Worm (Caenorhabditis elegans): ENCODE measurements around the gene etr-1.

Gene etr-1

DNA sequence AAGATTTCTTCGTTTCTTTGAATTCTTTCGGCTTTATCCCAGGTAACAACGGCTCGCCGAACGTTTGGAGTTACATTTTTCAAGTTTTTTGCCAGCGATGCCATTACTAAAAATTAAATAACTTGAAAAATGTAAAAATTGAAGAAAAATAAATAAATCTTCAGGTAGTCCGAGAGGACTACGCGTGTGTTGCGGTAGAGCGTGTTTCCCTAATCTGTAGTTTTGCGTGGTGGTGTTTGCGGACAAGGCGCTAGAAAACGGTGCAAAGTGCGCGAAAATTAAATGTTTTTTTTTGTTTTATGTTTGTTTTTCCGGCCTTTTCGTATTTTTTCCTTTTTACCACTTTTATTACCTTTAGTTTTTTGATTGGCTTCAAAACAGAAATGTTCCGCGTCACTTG lies 6.3 kb upstream of the etr-1 start, which contains the start of gene mrpl-28 (continued):
- peak; percentile 71 for TF ChIP-seq spr-1 (tag; optimal IDR thresholded peaks at IDR 0.05)
- peak; percentile 54 for TF ChIP-seq ama-1 (optimal IDR thresholded peaks at IDR 0.05)
- no peak for TF ChIP-seq lin-39 (tag; optimal IDR thresholded peaks at IDR 0.05)
- TF ChIP-seq nhr-25 (tag; optimal IDR thresholded peaks at IDR 0.05; ENCODE audit: borderline replicate concordance, insufficient read depth): peak; percentile 36
- TF ChIP-seq lin-1 (GFP tag; IDR thresholded peaks at IDR 0.05): no peak; the same call in 1 of the 2 replicates
- peak; percentile 78 for TF ChIP-seq arid-1 (GFP tag; conservative IDR thresholded peaks at IDR 0.05)

DNA sequence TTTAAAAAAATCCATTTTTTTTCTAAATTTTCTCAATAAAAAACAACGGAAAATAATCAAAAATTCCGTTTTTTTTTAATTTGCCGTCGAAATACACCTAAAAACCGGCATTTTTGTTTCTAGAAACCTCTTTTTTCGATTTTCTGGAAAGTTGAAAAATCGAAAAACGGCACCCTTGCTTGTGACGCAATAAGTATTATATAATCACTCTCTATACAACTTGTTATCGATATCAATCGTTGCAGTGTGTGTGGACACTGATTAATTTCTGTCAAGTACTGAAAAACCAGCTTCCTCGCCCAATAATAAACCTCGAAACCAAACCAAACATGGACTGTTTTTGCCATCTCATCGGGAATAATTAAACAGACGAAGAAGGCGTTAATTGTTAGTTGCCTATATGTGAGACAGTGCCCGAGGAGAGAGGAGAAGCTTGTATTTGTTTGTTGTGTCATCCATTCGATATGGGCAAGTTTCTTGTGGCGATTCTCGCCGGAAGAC lies 5.1 kb upstream of the etr-1 start:
- TF ChIP-seq nhr-28 (tag; optimal IDR thresholded peaks at IDR 0.05): no peak
- TF ChIP-seq daf-16 (GFP tag; optimal IDR thresholded peaks at IDR 0.05): no peak
- TF ChIP-seq daf-16 (tag; optimal IDR thresholded peaks at IDR 0.05): peak; percentile 7
- no peak for TF ChIP-seq vab-7 (GFP tag; IDR thresholded peaks at IDR 0.05)
- peak; percentile 12 for TF ChIP-seq hlh-11 (tag; optimal IDR thresholded peaks at IDR 0.05)
- peak; percentile 59 for TF ChIP-seq aha-1 (tag)
- no peak for TF ChIP-seq set-16 (GFP tag; IDR thresholded peaks at IDR 0.05)
- no peak for TF ChIP-seq pha-4 (GFP tag; IDR thresholded peaks at IDR 0.05)
- no peak for TF ChIP-seq pha-4 (tag; optimal IDR thresholded peaks at IDR 0.05)

DNA sequence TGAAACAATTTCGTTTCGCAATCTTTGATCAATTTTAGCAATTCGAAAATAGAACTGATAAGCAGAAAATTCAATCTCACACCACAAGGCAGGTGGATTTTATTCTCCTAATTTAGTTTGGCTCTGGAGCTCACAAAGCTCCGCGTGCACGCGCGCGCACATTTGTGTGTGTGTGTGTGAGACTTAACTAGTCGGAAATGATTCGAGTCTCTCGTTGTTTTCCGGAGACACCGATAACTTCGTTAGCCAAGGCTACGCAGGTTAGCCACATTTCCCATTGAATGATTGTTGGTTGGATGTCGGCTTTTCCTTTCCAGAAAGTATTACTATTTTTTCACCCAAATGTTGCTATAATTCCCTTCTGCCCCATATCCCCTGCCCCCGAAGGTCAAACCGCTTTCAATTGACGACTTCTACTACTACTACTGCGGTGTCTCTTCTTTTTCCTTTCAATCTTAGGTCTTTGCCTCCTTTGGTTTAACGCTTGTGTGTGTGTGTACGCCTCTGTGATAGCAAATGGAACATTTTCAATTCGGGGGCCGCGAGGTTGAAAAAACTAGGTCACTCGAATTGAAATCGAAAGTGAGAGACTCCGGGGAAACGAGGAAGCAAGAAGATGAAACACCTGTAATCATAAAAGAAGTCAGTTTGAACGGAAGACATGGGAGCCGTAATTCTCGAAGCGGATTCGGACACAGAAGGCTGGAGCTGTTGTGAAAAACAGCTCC lies 4.0 kb upstream of the etr-1 start:
- TF ChIP-seq aha-1 (tag) (peak; percentile 57), unc-62 (GFP tag; optimal IDR thresholded peaks at IDR 0.05 in 1 of 2) (peak in 1 of 2 experiments; percentile 95), unc-62 (tag; optimal IDR thresholded peaks at IDR 0.05) (no peak), gei-8 (GFP tag; optimal IDR thresholded peaks at IDR 0.05) (no peak), hlh-11 (tag; optimal IDR thresholded peaks at IDR 0.05) (peak; percentile 2), tra-1 (GFP tag; IDR thresholded peaks at IDR 0.05) (0 out of 2 replicates have a peak, but pooled peaks have one; percentile 7), mxl-3 (GFP tag; optimal IDR thresholded peaks at IDR 0.05) (no peak), mes-2 (tag; optimal IDR thresholded peaks at IDR 0.05; ENCODE audit: poor library complexity, severe bottlenecking) (peak; percentile 29), mxl-2 (GFP tag; conservative IDR thresholded peaks at IDR 0.05) (0 out of 2 replicates have a peak, but pooled peaks have one; percentile 22), daf-16 (GFP tag; optimal IDR thresholded peaks at IDR 0.05) (no peak), daf-16 (tag; optimal IDR thresholded peaks at IDR 0.05) (peak; percentile 4), nhr-41 (GFP tag; IDR thresholded peaks at IDR 0.05) (no peak)

DNA sequence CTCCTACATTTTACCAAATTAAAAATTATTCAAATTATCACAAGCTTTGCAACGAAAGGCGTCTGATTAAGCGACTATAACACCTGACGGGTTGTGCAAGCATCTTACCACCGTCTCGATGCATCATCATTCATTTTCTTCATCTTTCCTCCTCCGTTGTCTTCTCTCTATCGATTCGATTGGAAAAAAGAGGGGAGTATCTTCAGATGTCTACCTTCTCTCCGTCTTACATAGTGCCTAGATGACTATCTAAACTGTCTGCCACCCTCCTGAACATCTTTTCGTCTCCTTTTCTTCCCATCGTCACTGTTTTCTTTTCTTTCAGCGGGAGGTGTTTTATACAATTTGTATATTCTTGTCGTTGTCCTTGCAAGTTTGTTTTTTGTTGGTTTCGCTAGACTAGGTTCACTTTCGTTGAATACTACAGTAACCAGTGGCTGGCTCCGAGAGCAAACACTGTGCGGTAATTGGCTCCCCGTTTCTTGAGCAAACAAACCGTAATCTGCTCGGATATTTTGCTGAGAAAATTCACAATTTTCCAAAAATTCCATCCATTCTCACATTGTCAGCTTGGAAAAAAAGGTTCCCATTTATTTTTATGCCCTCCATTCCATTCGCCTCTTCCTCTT lies 2.8 kb upstream of the etr-1 start:
- TF ChIP-seq F26F4.8 (GFP tag; conservative IDR thresholded peaks at IDR 0.05): no peak
- peak; percentile 56 for TF ChIP-seq nhr-28 (tag; optimal IDR thresholded peaks at IDR 0.05)
- no peak for TF ChIP-seq nhr-25 (tag; optimal IDR thresholded peaks at IDR 0.05; ENCODE audit: borderline replicate concordance, insufficient read depth)
- no peak for TF ChIP-seq spr-3 (GFP tag; optimal IDR thresholded peaks at IDR 0.05)
- no peak for TF ChIP-seq egl-27 (tag; optimal IDR thresholded peaks at IDR 0.05)
- no peak for TF ChIP-seq ztf-11 (tag; optimal IDR thresholded peaks at IDR 0.05)
- peak; percentile 29 for TF ChIP-seq nhr-77 (tag; optimal IDR thresholded peaks at IDR 0.05)
- peak; percentile 70 for TF ChIP-seq nhr-6 (tag; optimal IDR thresholded peaks at IDR 0.05)
- TF ChIP-seq pha-4 (GFP tag; IDR thresholded peaks at IDR 0.05): 0 out of 2 replicates have a peak, but pooled peaks have one; percentile 20
- peak; percentile 29 for TF ChIP-seq pha-4 (tag; optimal IDR thresholded peaks at IDR 0.05)
- no peak for TF ChIP-seq tag-97 (GFP tag; IDR thresholded peaks at IDR 0.05)
- TF ChIP-seq ceh-28 (tag; optimal IDR thresholded peaks at IDR 0.05): peak; percentile 26
- TF ChIP-seq skn-1 (tag; optimal IDR thresholded peaks at IDR 0.05): no peak
- TF ChIP-seq hlh-30 (tag; optimal IDR thresholded peaks at IDR 0.05; ENCODE audit: insufficient read depth): peak; percentile 76
- TF ChIP-seq lsy-2 (tag; optimal IDR thresholded peaks at IDR 0.05): peak in 1 of 2 experiments; percentile 55
- TF ChIP-seq hlh-11 (tag; optimal IDR thresholded peaks at IDR 0.05): peak; percentile 64
- TF ChIP-seq ZK546.5 (tag; optimal IDR thresholded peaks at IDR 0.05): no peak
- no peak for TF ChIP-seq fkh-10 (GFP tag; optimal IDR thresholded peaks at IDR 0.05)
- TF ChIP-seq Y48G9A.11 (GFP tag; IDR thresholded peaks at IDR 0.05): no peak
- TF ChIP-seq mes-2 (tag; optimal IDR thresholded peaks at IDR 0.05; ENCODE audit: poor library complexity, severe bottlenecking): peak; percentile 61
- TF ChIP-seq dve-1 (tag; optimal IDR thresholded peaks at IDR 0.05; ENCODE audit: insufficient read depth): peak; percentile 58
- peak; percentile 46 for TF ChIP-seq mep-1 (tag; optimal IDR thresholded peaks at IDR 0.05)
- no peak for TF ChIP-seq zag-1 (tag; optimal IDR thresholded peaks at IDR 0.05)
- no peak for TF ChIP-seq duxl-1 (tag; optimal IDR thresholded peaks at IDR 0.05; ENCODE audit: poor library complexity)
- no peak for TF ChIP-seq attf-4 (tag; optimal IDR thresholded peaks at IDR 0.05)
- TF ChIP-seq Y75B8A.6 (GFP tag; IDR thresholded peaks at IDR 0.05): no peak

Data from whole organism, L4 larva.